Fruit fly (Drosophila melanogaster) whole organism, embryonic: ENCODE measurements around the gene CG17738.

Experiments used
- CG1233 ChIP-seq: fragments of 200-800 bp; sonication (Bioruptor generic); optimal IDR thresholded peaks from 4 replicates; lab custom pipeline; 2018; ENCODE audit warnings: missing biosample characterization, mild to moderate bottlenecking, missing genetic modification characterization
- CG18764 ChIP-seq: fragments of 200-800 bp; sonication (Bioruptor generic); optimal IDR thresholded peaks from 3 replicates; lab custom pipeline; 2016; ENCODE audit warnings: missing biosample characterization, missing genetic modification characterization
- CG31388 ChIP-seq: fragments of 200-800 bp; sonication (Bioruptor generic); optimal IDR thresholded peaks from 2 replicates; lab custom pipeline; 2016; ENCODE audit warnings: missing biosample characterization, missing genetic modification characterization
- CG34422 ChIP-seq: fragments of 200-800 bp; sonication (Bioruptor generic); IDR thresholded peaks from 3 replicates; pipeline ENCODE4 v1.3.6; 2022; ENCODE audit warnings: missing biosample characterization, missing genetic modification characterization
- CG4730 ChIP-seq: fragments of 200-800 bp; sonication (Bioruptor generic); IDR thresholded peaks from 2 replicates; pipeline ENCODE4 v1.3.6; 2022; ENCODE audit warnings: missing biosample characterization, missing genetic modification characterization
- CG8281 ChIP-seq: fragments of 200-800 bp; sonication (Bioruptor generic); optimal IDR thresholded peaks from 2 replicates; lab custom pipeline; 2018; ENCODE audit warnings: missing biosample characterization, mild to moderate bottlenecking, missing genetic modification characterization, moderate library complexity
- CG9932 ChIP-seq: fragments of 200-800 bp; sonication (Bioruptor generic); IDR thresholded peaks from 2 replicates; pipeline ENCODE4 v1.3.6; 2022; ENCODE audit warnings: missing biosample characterization, missing genetic modification characterization
- CTCF ChIP-seq: fragments of 200-800 bp; sonication (Bioruptor generic); optimal IDR thresholded peaks from 2 replicates; lab custom pipeline; 2017; ENCODE audit warnings: missing biosample characterization, mild to moderate bottlenecking, missing genetic modification characterization, moderate library complexity
- Chrac-16 ChIP-seq: fragments of 200-800 bp; sonication (Bioruptor generic); optimal IDR thresholded peaks from 3 replicates; lab custom pipeline; 2016; ENCODE audit warnings: missing biosample characterization, missing genetic modification characterization
- Dbx ChIP-seq: fragments of 200-800 bp; sonication (Bioruptor generic); IDR thresholded peaks from 3 replicates; pipeline ENCODE4 v1.3.6; 2022; ENCODE audit warnings: missing biosample characterization, missing genetic modification characterization
- Drgx ChIP-seq: fragments of 200-800 bp; sonication (Bioruptor generic); IDR thresholded peaks from 2 replicates; pipeline ENCODE4 v1.3.6; 2022; ENCODE audit warnings: missing biosample characterization, missing genetic modification characterization
- Ets65A ChIP-seq: fragments of 200-800 bp; sonication (Bioruptor generic); peaks from one replicate; lab custom pipeline; 2016; ENCODE audit warnings: missing biosample characterization, missing genetic modification characterization
- Gsc ChIP-seq: fragments of 200-800 bp; sonication (Bioruptor generic); IDR thresholded peaks from 2 replicates; pipeline ENCODE4 v1.3.6; 2022; ENCODE audit warnings: missing biosample characterization, missing genetic modification characterization
- MTF-1 ChIP-seq: fragments of 200-800 bp; sonication (Bioruptor generic); optimal IDR thresholded peaks from 2 replicates; lab custom pipeline; 2018; ENCODE audit warnings: missing biosample characterization, mild to moderate bottlenecking, missing genetic modification characterization, borderline replicate concordance
- NC2β ChIP-seq: fragments of 200-800 bp; sonication (Bioruptor generic); optimal IDR thresholded peaks from 2 replicates; lab custom pipeline; 2016; ENCODE audit warnings: missing biosample characterization, missing genetic modification characterization
- Sin3A ChIP-seq: fragments of >200 bp; optimal IDR thresholded peaks from 2 replicates; lab custom pipeline; 2018
- Xbp1 ChIP-seq: fragments of 200-800 bp; sonication (Bioruptor generic); optimal IDR thresholded peaks from 3 replicates; lab custom pipeline; 2016; ENCODE audit warnings: missing biosample characterization, mild to moderate bottlenecking, missing genetic modification characterization
- bsh ChIP-seq, 2 experiments: fragments of 200-800 bp; sonication (Bioruptor generic); optimal IDR thresholded peaks; 2 replicates each; lab custom pipeline; 2017 to 2018; ENCODE audit warnings: mild to moderate bottlenecking in 2 of 2, missing biosample characterization in 2 of 2, missing genetic modification characterization in 2 of 2, moderate library complexity in 1 of 2
- crp ChIP-seq, 2 experiments: fragments of 200-800 bp; sonication (Bioruptor generic); optimal IDR thresholded peaks; 2 replicates in 1 of 2; 3 replicates in 1 of 2; lab custom pipeline; 2017; ENCODE audit warnings: missing biosample characterization in 2 of 2, missing genetic modification characterization in 2 of 2, mild to moderate bottlenecking in 1 of 2, moderate library complexity in 1 of 2
- en ChIP-seq: fragments of 200-800 bp; sonication (Bioruptor generic); optimal IDR thresholded peaks from 2 replicates; lab custom pipeline; 2016; ENCODE audit warnings: missing biosample characterization, missing genetic modification characterization
- gro ChIP-seq: fragments of 200-800 bp; sonication (Bioruptor generic); optimal IDR thresholded peaks from 2 replicates; lab custom pipeline; 2016; ENCODE audit warnings: missing biosample characterization, missing genetic modification characterization
- gsb-n ChIP-seq: fragments of 200-800 bp; sonication (Bioruptor generic); optimal IDR thresholded peaks from 3 replicates; lab custom pipeline; 2018; ENCODE audit warnings: missing biosample characterization, mild to moderate bottlenecking, missing genetic modification characterization
- hth ChIP-seq: fragments of >200 bp; optimal IDR thresholded peaks from 2 replicates; lab custom pipeline; 2017; ENCODE audit warnings: inconsistent platforms
- inv ChIP-seq: fragments of 200-800 bp; sonication (Bioruptor generic); IDR thresholded peaks from 2 replicates; pipeline ENCODE4 v1.3.6; 2022; ENCODE audit warnings: missing biosample characterization, missing genetic modification characterization; ENCODE audit not compliant: partially characterized antibody
- nerfin-1 ChIP-seq: fragments of 200-800 bp; sonication (Bioruptor generic); optimal IDR thresholded peaks from 3 replicates; lab custom pipeline; 2019; ENCODE audit warnings: missing biosample characterization, mild to moderate bottlenecking, missing genetic modification characterization, moderate library complexity
- oc ChIP-seq: fragments of 200-800 bp; sonication (Bioruptor generic); optimal IDR thresholded peaks from 2 replicates; lab custom pipeline; 2018; ENCODE audit warnings: missing biosample characterization, mild to moderate bottlenecking, missing genetic modification characterization, moderate library complexity
- phol ChIP-seq: fragments of 200-800 bp; sonication (Bioruptor generic); optimal IDR thresholded peaks from 3 replicates; lab custom pipeline; 2018; ENCODE audit warnings: missing biosample characterization, mild to moderate bottlenecking, missing genetic modification characterization, moderate library complexity
- sens ChIP-seq: fragments of 200-800 bp; sonication (Bioruptor generic); peaks from one replicate; lab custom pipeline; 2016; ENCODE audit warnings: missing biosample characterization, missing genetic modification characterization
- trem ChIP-seq: fragments of 200-800 bp; optimal IDR thresholded peaks from 3 replicates; lab custom pipeline; 2019; ENCODE audit warnings: missing biosample characterization, mild to moderate bottlenecking, missing genetic modification characterization, moderate library complexity
- ttk ChIP-seq: fragments of 200-800 bp; sonication (Bioruptor generic); IDR thresholded peaks from 2 replicates; pipeline ENCODE4 v2.1.2; 2022; ENCODE audit warnings: missing biosample characterization, missing genetic modification characterization
- usp ChIP-seq: fragments of >200 bp; optimal IDR thresholded peaks from 2 replicates; lab custom pipeline; 2017; ENCODE audit warnings: missing biosample characterization, missing genetic modification characterization

CG17738 gene

dm6 chr3R:12288580-12289299 is 18.1 kb downstream of the CG17738 start:
- peak; percentile 59 for TF ChIP-seq Ets65A (GFP tag; lab: Kevin White, UChicago)
- TF ChIP-seq Sin3A (lab: Kevin White, UChicago), result no peak

dm6 chr3R:12290466-12291237 is 20.0 kb downstream of the CG17738 start:
- TF ChIP-seq CG8281 (tag; lab: Kevin White, UChicago) (peak; percentile 97), Chrac-16 (GFP tag; lab: Kevin White, UChicago) (no peak)
- TF ChIP-seq, all 482 proteins: peak for 1

- no peak for TF ChIP-seq CG9932 (GFP tag; lab: Robert Waterston, UW)
- peak; percentile 70 for TF ChIP-seq nerfin-1
- peak; percentile 18 for TF ChIP-seq Ets65A (GFP tag; lab: Kevin White, UChicago)
- no peak for TF ChIP-seq inv (GFP tag; lab: Robert Waterston, UW)
- peak; percentile 16 for TF ChIP-seq gsb-n (tag; lab: Kevin White, UChicago)
- TF ChIP-seq CTCF (GFP tag; lab: Kevin White, UChicago), result no peak
Observed at dm6 chr3R:12291872-12292271, 21.2 kb downstream of the CG17738 start.

- TF ChIP-seq usp (GFP tag; lab: Kevin White, UChicago) (no peak), sens (GFP tag; lab: Kevin White, UChicago) (peak; percentile 56), Drgx (peak; percentile 81), bsh (GFP tag; optimal IDR thresholded peaks at IDR 0.05; lab: Kevin White, UChicago) (peak in 1 of 2 experiments; percentile 25), CG1233 (GFP tag; lab: Kevin White, UChicago) (no peak), oc (tag; lab: Kevin White, UChicago) (no peak), hth (lab: Kevin White, UChicago) (no peak), CG18764 (GFP tag; lab: Kevin White, UChicago) (no peak)
- TF ChIP-seq, all 482 proteins: peak for 3
Observed at dm6 chr3R:12297261-12297660, 26.6 kb downstream of the CG17738 start.

dm6 chr3R:12301528-12301927 is 30.8 kb downstream of the CG17738 start:
- TF ChIP-seq CG31388 (GFP tag; lab: Kevin White, UChicago) (no peak), NC2β (GFP tag; lab: Kevin White, UChicago) (no peak), Xbp1 (no peak), en (no peak), Dbx (GFP tag; lab: Robert Waterston, UW) (no peak), MTF-1 (GFP tag; lab: Kevin White, UChicago) (no peak), Gsc (GFP tag; lab: Robert Waterston, UW) (no peak), CG4730 (GFP tag; lab: Robert Waterston, UW) (no peak), gro (GFP tag; lab: Kevin White, UChicago) (no peak), CG34422 (GFP tag; lab: Robert Waterston, UW) (no peak), crp (GFP tag; optimal IDR thresholded peaks at IDR 0.05; lab: Kevin White, UChicago) (no peak), ttk (GFP tag; lab: Robert Waterston, UW) (no peak), trem (tag; lab: Kevin White, UChicago) (no peak), phol (no peak)
